Worm (Caenorhabditis elegans) whole organism, L2 larva: ENCODE measurements around the gene srh-251.

ENCODE experiments used
- Y55F3AM.14 ChIP-seq: fragments of 200-800 bp; sonication (Bioruptor generic); optimal IDR thresholded peaks from 2 replicates; lab custom pipeline; 2018; ENCODE audit warnings: mild to moderate bottlenecking, missing genetic modification characterization, missing compliant biosample characterization
- egl-27 ChIP-seq: sonication (generic microtip); optimal IDR thresholded peaks from 3 replicates; lab custom pipeline; 2017; ENCODE audit warnings: missing biosample characterization, missing genetic modification reagents, missing genetic modification characterization
- lsy-2 ChIP-seq, 2 experiments: fragments of 150-350 bp in 1 of 2; sonication (generic microtip) in 1 of 2; optimal IDR thresholded peaks; 2 replicates each; lab custom pipeline; 2014 to 2017; ENCODE audit warnings: missing biosample characterization in 2 of 2, missing genetic modification characterization in 2 of 2
- nhr-10 ChIP-seq: sonication (generic microtip); optimal IDR thresholded peaks from 2 replicates; lab custom pipeline; 2017; ENCODE audit warnings: missing biosample characterization, missing genetic modification characterization
- nhr-11 ChIP-seq: fragments of 150-350 bp; optimal IDR thresholded peaks from 2 replicates; lab custom pipeline; 2014; ENCODE audit warnings: missing biosample characterization, missing genetic modification characterization
- nhr-12 ChIP-seq: fragments of 150-350 bp; optimal IDR thresholded peaks from 2 replicates; lab custom pipeline; 2014; ENCODE audit warnings: missing biosample characterization, missing genetic modification characterization
- nhr-237 ChIP-seq: fragments of 150-350 bp; optimal IDR thresholded peaks from 2 replicates; lab custom pipeline; 2014; ENCODE audit warnings: missing biosample characterization, missing genetic modification characterization
- nhr-77 ChIP-seq: fragments of 150-350 bp; optimal IDR thresholded peaks from 2 replicates; lab custom pipeline; 2014; ENCODE audit warnings: missing biosample characterization, missing genetic modification characterization
- skn-1 ChIP-seq: sonication (generic microtip); optimal IDR thresholded peaks from 2 replicates; lab custom pipeline; 2017; ENCODE audit warnings: missing biosample characterization, missing genetic modification characterization
- unc-39 ChIP-seq: fragments of 150-350 bp; optimal IDR thresholded peaks from 2 replicates; lab custom pipeline; 2014; ENCODE audit warnings: missing biosample characterization, missing genetic modification characterization
- unc-55 ChIP-seq: fragments of 150-350 bp; sonication (generic microtip); optimal IDR thresholded peaks from 3 replicates; lab custom pipeline; 2014; ENCODE audit warnings: missing biosample characterization, missing genetic modification reagents, missing genetic modification characterization
- ztf-4 ChIP-seq: fragments of 150-350 bp; optimal IDR thresholded peaks from 2 replicates; lab custom pipeline; 2014; ENCODE audit warnings: missing biosample characterization, missing genetic modification characterization

- TF ChIP-seq skn-1 (tag; lab: Kevin White, UChicago) (no peak), egl-27 (tag; lab: Kevin White, UChicago) (no peak), ztf-4 (tag; lab: Kevin White, UChicago) (no peak), unc-39 (no peak), lsy-2 (tag; optimal IDR thresholded peaks at IDR 0.05; lab: Kevin White, UChicago) (no peak), unc-55 (no peak), nhr-77 (no peak), nhr-237 (no peak), nhr-11 (no peak), nhr-12 (tag; lab: Kevin White, UChicago) (no peak), nhr-10 (tag; lab: Kevin White, UChicago) (no peak), Y55F3AM.14 (GFP tag; lab: Kevin White, UChicago) (no peak)
These were observed 20.1 kb upstream of the srh-251 start, which contains the start of the genes T06E6.15 and sri-7 for ce11 chrV:15399691-15400377.
